Worm (Caenorhabditis elegans) whole organism, mixed stage, embryonic: ENCODE results near the gene ZK121.2.

ENCODE experiments used
- M03D4.4 ChIP-seq: sonication (generic microtip); optimal IDR thresholded peaks from 2 replicates; lab custom pipeline; 2017; ENCODE audit warnings: mild to moderate bottlenecking, missing genetic modification characterization, missing compliant biosample characterization
- bed-3 ChIP-seq: fragments of 200-800 bp; sonication (Bioruptor generic); optimal IDR thresholded peaks from 3 replicates; lab custom pipeline; 2018; ENCODE audit warnings: mild to moderate bottlenecking, missing genetic modification characterization, moderate library complexity, missing compliant biosample characterization
- blmp-1 ChIP-seq: fragments of 150-350 bp; optimal IDR thresholded peaks from 2 replicates; lab custom pipeline; 2014; ENCODE audit warnings: missing biosample characterization, missing genetic modification characterization
- ceh-39 ChIP-seq: fragments of 150-350 bp; optimal IDR thresholded peaks from 2 replicates; lab custom pipeline; 2014; ENCODE audit warnings: missing biosample characterization, missing genetic modification characterization
- ceh-43 ChIP-seq: fragments of 200-800 bp; sonication (Bioruptor generic); optimal IDR thresholded peaks from 2 replicates; lab custom pipeline; 2018; ENCODE audit warnings: mild to moderate bottlenecking, missing genetic modification characterization, moderate library complexity, missing compliant biosample characterization
- ceh-83 ChIP-seq: fragments of 200-800 bp; sonication (Bioruptor generic); optimal IDR thresholded peaks from 2 replicates; lab custom pipeline; 2018; ENCODE audit warnings: mild to moderate bottlenecking, missing genetic modification characterization, missing compliant biosample characterization
- ces-1 ChIP-seq: fragments of 150-350 bp; optimal IDR thresholded peaks from 2 replicates; lab custom pipeline; 2014; ENCODE audit warnings: missing biosample characterization, missing genetic modification reagents, missing genetic modification characterization
- cnd-1 ChIP-seq: fragments of 200-800 bp; sonication (Bioruptor generic); optimal IDR thresholded peaks from 2 replicates; lab custom pipeline; 2018; ENCODE audit warnings: mild to moderate bottlenecking, missing genetic modification characterization, missing compliant biosample characterization
- flh-1 ChIP-seq: fragments of 200-800 bp; sonication (Bioruptor generic); optimal IDR thresholded peaks from 2 replicates; lab custom pipeline; 2018; ENCODE audit warnings: mild to moderate bottlenecking, missing genetic modification characterization, moderate library complexity, missing compliant biosample characterization
- ham-2 ChIP-seq: fragments of 200-800 bp; sonication (Bioruptor generic); optimal IDR thresholded peaks from 2 replicates; lab custom pipeline; 2018; ENCODE audit warnings: mild to moderate bottlenecking, missing genetic modification characterization, missing compliant biosample characterization
- lin-13 ChIP-seq: fragments of 150-350 bp; optimal IDR thresholded peaks from 2 replicates; lab custom pipeline; 2014; ENCODE audit warnings: missing biosample characterization, missing genetic modification characterization
- lin-32 ChIP-seq: fragments of 200-800 bp; sonication (Bioruptor generic); optimal IDR thresholded peaks from 2 replicates; lab custom pipeline; 2018; ENCODE audit warnings: mild to moderate bottlenecking, missing genetic modification characterization, missing compliant biosample characterization
- lsy-2 ChIP-seq: fragments of 150-350 bp; optimal IDR thresholded peaks from 2 replicates; lab custom pipeline; 2014; ENCODE audit warnings: missing biosample characterization, missing genetic modification characterization
- mab-5 ChIP-seq: fragments of 150-350 bp; optimal IDR thresholded peaks from 2 replicates; lab custom pipeline; 2014; ENCODE audit warnings: missing biosample characterization, missing genetic modification characterization
- mep-1 ChIP-seq: fragments of 150-350 bp; optimal IDR thresholded peaks from 2 replicates; lab custom pipeline; 2017; ENCODE audit warnings: missing biosample characterization, missing genetic modification reagents, missing genetic modification characterization, inconsistent platforms
- mls-2 ChIP-seq: sonication (generic microtip); optimal IDR thresholded peaks from 2 replicates; lab custom pipeline; 2016; ENCODE audit warnings: mild to moderate bottlenecking, missing genetic modification characterization, moderate library complexity, missing compliant biosample characterization
- nhr-2 ChIP-seq: fragments of 150-350 bp; optimal IDR thresholded peaks from 2 replicates; lab custom pipeline; 2014; ENCODE audit warnings: missing biosample characterization, missing genetic modification characterization
- pha-4 ChIP-seq: fragments of 150-350 bp; optimal IDR thresholded peaks from 2 replicates; lab custom pipeline; 2018; ENCODE audit warnings: missing biosample characterization, missing genetic modification reagents, missing genetic modification characterization
- sem-2 ChIP-seq: fragments of 200-800 bp; sonication (Bioruptor generic); optimal IDR thresholded peaks from 2 replicates; lab custom pipeline; 2018; ENCODE audit warnings: mild to moderate bottlenecking, missing genetic modification characterization, missing compliant biosample characterization
- snpc-4 ChIP-seq: fragments of 150-350 bp; optimal IDR thresholded peaks from 2 replicates; lab custom pipeline; 2014; ENCODE audit warnings: missing biosample characterization, missing genetic modification characterization
- sptf-1 ChIP-seq: sonication (generic microtip); optimal IDR thresholded peaks from 2 replicates; lab custom pipeline; 2017; ENCODE audit warnings: mild to moderate bottlenecking, missing genetic modification characterization, moderate library complexity, missing compliant biosample characterization
- tbx-8 ChIP-seq: fragments of 200-800 bp; sonication (Bioruptor generic); optimal IDR thresholded peaks from 2 replicates; lab custom pipeline; 2018; ENCODE audit warnings: mild to moderate bottlenecking, missing genetic modification characterization, moderate library complexity, missing compliant biosample characterization
- unc-120 ChIP-seq: sonication (generic microtip); optimal IDR thresholded peaks from 2 replicates; lab custom pipeline; 2017; ENCODE audit warnings: missing genetic modification characterization, missing compliant biosample characterization; ENCODE audit not compliant: poor library complexity, severe bottlenecking
- unc-39 ChIP-seq: fragments of 150-350 bp; optimal IDR thresholded peaks from 2 replicates; lab custom pipeline; 2014; ENCODE audit warnings: missing biosample characterization, missing genetic modification characterization
- unc-62 ChIP-seq: fragments of 150-350 bp; optimal IDR thresholded peaks from 2 replicates; lab custom pipeline; 2014; ENCODE audit warnings: missing biosample characterization, missing genetic modification reagents, missing genetic modification characterization

ZK121.2 gene

DNA sequence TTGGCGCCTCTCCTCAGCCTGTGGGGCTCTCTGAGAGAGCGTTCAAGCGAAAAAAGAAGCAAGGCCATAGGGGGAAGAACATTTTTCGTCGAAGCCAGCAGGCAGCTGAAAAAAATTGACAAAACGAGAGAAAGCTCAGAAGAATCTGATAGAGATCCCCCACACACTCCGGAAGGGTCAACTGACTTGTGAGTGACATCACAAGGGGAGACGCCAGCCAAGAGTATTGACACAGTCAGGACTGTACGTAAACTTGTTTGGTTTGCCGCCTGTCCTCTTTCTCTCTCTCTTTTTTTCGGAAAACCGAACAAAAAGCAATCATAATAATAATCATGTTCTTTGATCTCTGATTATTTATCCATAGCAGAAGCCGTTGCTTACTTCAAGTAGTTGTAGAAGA, 31.4 kb downstream of the ZK121.2 start:
- no peak for TF ChIP-seq tbx-8 (GFP tag; lab: Kevin White, UChicago)
- no peak for TF ChIP-seq sem-2
- no peak for TF ChIP-seq lsy-2 (tag; lab: Kevin White, UChicago)
- TF ChIP-seq lin-32 (GFP tag; lab: Kevin White, UChicago), result no peak
- TF ChIP-seq mab-5, result no peak

DNA sequence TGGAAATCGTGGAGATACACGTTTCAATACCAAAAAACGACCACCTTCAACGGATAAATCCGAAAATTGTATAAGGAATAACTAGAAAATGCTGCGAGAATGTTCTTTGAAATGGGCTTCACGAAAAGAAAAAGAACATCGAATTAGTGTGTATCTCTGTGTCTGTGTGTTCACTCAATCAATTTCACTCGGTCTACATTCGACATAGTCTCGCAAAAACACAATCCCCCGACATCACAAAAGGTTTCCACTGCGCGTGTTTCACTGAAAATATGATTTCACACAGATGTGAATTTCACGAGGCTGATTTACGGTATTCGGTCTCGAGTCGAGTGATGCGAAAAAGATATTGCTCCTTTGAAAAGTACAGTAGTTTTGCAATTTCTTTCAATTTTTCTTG, 32.2 kb downstream of the ZK121.2 start:
- TF ChIP-seq nhr-2 (tag; lab: Kevin White, UChicago) (no peak), ces-1 (GFP tag; lab: Kevin White, UChicago) (peak; percentile 6), lin-32 (GFP tag; lab: Kevin White, UChicago) (no peak), blmp-1 (no peak)

DNA sequence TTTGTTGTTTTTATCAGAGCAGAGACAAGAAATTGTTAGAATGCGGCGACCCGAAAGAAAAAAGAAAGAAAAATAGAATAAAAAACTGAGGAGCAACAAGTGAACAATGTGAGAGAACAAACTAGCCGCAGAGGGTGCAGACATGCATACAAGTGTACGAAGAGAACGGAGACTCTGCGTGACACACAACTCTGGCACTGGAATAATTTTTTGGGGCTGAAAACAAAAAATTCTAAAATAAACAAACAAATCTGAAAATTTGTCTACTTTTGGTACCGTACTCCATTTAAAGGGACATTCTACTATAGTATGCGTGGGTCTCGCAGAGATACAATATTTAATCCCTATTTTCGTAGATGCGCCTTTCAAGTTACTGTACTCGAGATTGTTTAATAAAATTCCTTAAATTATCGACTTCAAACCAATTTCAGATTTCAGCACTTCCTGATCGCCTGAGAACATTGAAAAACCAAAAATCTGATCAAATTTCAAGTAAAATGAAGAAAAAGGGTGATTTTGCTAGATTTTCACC, 33.6 kb downstream of the ZK121.2 start:
- TF ChIP-seq tbx-8 (GFP tag; lab: Kevin White, UChicago) (no peak), ham-2 (GFP tag; lab: Kevin White, UChicago) (no peak), sptf-1 (tag; lab: Kevin White, UChicago) (no peak)

DNA sequence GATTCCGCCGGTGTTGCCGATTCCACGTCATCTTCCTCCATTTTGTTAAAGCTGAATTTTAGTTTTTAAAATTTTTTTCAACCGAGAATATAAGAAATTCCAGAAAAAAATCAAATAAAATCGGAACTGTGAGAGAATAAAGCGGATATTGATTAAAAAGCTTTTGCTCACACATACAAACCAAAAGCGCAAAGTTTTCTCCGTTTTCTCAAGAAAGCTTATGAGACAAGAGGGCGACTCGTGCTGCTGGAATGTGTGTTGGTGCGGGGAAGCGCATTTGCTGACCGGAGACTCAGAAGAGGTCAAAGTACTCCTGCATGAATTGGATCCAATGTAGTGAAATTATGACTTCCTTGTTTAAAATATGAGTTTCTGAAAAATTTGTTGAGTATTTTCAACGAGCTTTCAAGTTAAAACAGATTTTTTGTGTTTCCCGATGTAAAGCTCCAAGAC, 38.4 kb downstream of the ZK121.2 start, which contains the start of gene paqr-2:
TSS of gene paqr-2 (minus strand) at position 51 of the 453 bp plus-strand sequence.
- TF ChIP-seq unc-120, result no peak
- TF ChIP-seq mab-5, result no peak
- no peak for TF ChIP-seq ceh-39 (tag; lab: Kevin White, UChicago)
- no peak for TF ChIP-seq unc-62 (GFP tag; lab: Kevin White, UChicago)
- TF ChIP-seq lsy-2 (tag; lab: Kevin White, UChicago), result peak; percentile 31
- TF ChIP-seq, all 35 proteins: peak for 1

DNA sequence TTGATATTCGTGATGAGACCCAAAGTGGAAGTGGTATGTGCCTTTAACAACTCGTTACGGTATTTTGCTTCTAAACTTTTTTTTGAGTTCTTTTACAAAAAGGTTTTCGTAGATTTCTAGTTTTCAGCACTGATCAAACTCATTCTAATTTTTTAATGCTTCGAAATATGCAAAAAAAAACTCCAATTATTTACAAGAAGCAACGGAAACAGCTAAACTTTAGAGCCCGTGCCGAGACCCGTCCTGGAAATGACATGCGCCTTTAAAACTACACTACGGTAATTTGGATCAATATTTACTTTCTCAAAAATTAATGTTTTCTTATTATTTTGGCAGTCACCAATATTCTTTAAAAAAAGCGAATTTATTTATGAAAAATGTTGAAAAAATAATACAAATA, 39.1 kb downstream of the ZK121.2 start:
- TF ChIP-seq flh-1 (GFP tag; lab: Kevin White, UChicago), result no peak
- TF ChIP-seq bed-3 (GFP tag; lab: Kevin White, UChicago), result no peak
- no peak for TF ChIP-seq mep-1 (tag; lab: Kevin White, UChicago)
- TF ChIP-seq ceh-43 (GFP tag; lab: Kevin White, UChicago), result no peak
- no peak for TF ChIP-seq snpc-4 (tag; lab: Kevin White, UChicago)
- TF ChIP-seq unc-120, result no peak
- TF ChIP-seq M03D4.4 (tag; lab: Kevin White, UChicago), result no peak
- no peak for TF ChIP-seq lin-13
- TF ChIP-seq tbx-8 (GFP tag; lab: Kevin White, UChicago), result no peak
- no peak for TF ChIP-seq unc-62 (GFP tag; lab: Kevin White, UChicago)
- no peak for TF ChIP-seq sem-2
- no peak for TF ChIP-seq unc-39
- TF ChIP-seq sptf-1 (tag; lab: Kevin White, UChicago), result no peak
- TF ChIP-seq ceh-39 (tag; lab: Kevin White, UChicago), result no peak

DNA sequence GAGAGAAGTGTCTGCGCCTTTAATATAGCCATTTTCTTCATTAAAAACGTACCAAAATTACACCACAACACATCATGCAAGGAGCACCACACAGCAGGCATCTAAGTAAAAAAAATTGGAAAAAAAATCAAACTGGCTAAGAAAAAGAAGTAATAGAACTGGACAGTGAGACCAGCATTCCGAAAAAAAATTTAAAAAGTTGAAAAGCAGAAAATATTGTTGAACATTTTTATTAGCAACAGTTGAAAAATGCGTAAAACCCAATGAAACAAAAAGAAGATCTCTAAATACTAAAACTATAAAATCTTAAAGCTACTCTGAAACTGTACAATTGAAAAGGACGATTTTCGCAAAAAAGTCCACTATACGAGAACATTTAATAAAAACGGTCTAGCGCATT, 40.6 kb downstream of the ZK121.2 start, which contains the start of gene Y32H12A.6:
TSS of gene Y32H12A.6 (minus strand) at position 101 of the 400 bp plus-strand sequence.
- no peak for TF ChIP-seq pha-4 (tag; lab: Kevin White, UChicago)
- TF ChIP-seq lsy-2 (tag; lab: Kevin White, UChicago), result no peak
- no peak for TF ChIP-seq mls-2
- no peak for TF ChIP-seq ceh-83 (GFP tag; lab: Kevin White, UChicago)

DNA sequence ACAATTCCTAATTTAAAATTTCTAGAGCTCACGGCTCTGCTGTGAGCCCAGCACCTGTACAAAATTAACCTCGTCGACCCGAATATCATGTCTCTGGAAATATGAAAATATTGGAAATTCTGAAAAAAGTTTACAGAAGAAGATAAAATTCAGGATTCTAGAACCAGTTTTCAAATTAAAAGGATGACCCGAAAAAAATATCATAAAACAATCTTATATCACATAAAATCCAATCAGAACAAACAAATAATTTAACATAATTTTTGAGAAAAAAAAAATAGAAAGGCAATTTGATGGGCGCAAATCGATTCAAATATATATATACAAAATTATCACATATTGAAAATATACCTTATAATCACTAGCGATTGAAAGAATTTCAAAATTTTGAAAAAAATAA, 43.8 kb downstream of the ZK121.2 start, which contains the start of gene Y32H12A.7:
TSS of gene Y32H12A.7 (minus strand) at position 101 of the 400 bp plus-strand sequence.
- no peak for TF ChIP-seq unc-39
- TF ChIP-seq lin-13, result no peak
- no peak for TF ChIP-seq cnd-1 (tag; lab: Kevin White, UChicago)

DNA sequence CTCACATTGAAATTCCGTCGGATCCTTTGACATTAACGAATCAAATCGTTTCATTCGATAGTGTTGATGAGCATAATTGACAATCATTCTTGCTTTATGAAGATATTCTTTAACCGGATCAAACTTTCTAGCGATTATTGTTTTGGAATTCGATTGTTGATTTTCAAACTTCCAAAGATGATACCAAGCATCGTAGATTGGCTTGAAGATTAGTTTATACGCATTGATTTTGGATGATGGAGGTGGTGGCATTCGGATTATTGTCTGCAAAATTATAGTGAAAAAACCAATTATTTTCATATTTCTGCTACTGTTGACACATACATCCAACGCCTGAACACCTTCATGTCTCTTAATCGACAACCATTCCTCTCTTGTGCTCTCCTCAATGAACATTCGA, 46.6 kb downstream of the ZK121.2 start:
- TF ChIP-seq blmp-1 (no peak), lsy-2 (tag; lab: Kevin White, UChicago) (no peak), ceh-83 (GFP tag; lab: Kevin White, UChicago) (no peak), unc-120 (no peak)
